Worm (Caenorhabditis elegans) whole organism, late embryonic: ENCODE measurements around the gene eat-20.

Source experiments
- C38D4.7 ChIP-seq: fragments of 200-800 bp; sonication (Bioruptor generic); optimal IDR thresholded peaks from 2 replicates; lab custom pipeline; 2018; ENCODE audit warnings: mild to moderate bottlenecking, missing genetic modification characterization, moderate library complexity, missing compliant biosample characterization
- ama-1 ChIP-seq: fragments of 150-350 bp; optimal IDR thresholded peaks from 2 replicates; lab custom pipeline; 2014
- ceh-22 ChIP-seq: sonication (generic microtip); optimal IDR thresholded peaks from 2 replicates; lab custom pipeline; 2017; ENCODE audit warnings: missing biosample characterization, missing genetic modification characterization
- ets-4 ChIP-seq: sonication (generic microtip); optimal IDR thresholded peaks from 2 replicates; lab custom pipeline; 2016; ENCODE audit warnings: missing genetic modification characterization, missing compliant biosample characterization
- hlh-30 ChIP-seq: sonication (generic microtip); optimal IDR thresholded peaks from 2 replicates; lab custom pipeline; 2017; ENCODE audit warnings: antibody characterized with exemption, missing genetic modification characterization, missing compliant biosample characterization; ENCODE audit not compliant: insufficient read depth
- pag-3 ChIP-seq: sonication (generic microtip); optimal IDR thresholded peaks from 2 replicates; lab custom pipeline; 2016; ENCODE audit warnings: missing compliant biosample characterization, missing genetic modification characterization, borderline replicate concordance
- pha-4 ChIP-seq: fragments of 150-350 bp; optimal IDR thresholded peaks from 2 replicates; lab custom pipeline; 2018; ENCODE audit warnings: missing biosample characterization, missing genetic modification reagents, missing genetic modification characterization
- rnt-1 ChIP-seq: sonication (generic microtip); optimal IDR thresholded peaks from 2 replicates; lab custom pipeline; 2016; ENCODE audit warnings: missing genetic modification characterization, missing compliant biosample characterization
- sdc-2 ChIP-seq: sonication (generic microtip); optimal IDR thresholded peaks from 2 replicates; lab custom pipeline; 2016; ENCODE audit warnings: missing genotype, missing genetic modification characterization, missing compliant biosample characterization
- sox-4 ChIP-seq: sonication (generic microtip); optimal IDR thresholded peaks from 2 replicates; lab custom pipeline; 2017; ENCODE audit warnings: mild to moderate bottlenecking, missing genetic modification characterization, inconsistent platforms, missing compliant biosample characterization
- tbx-2 ChIP-seq: sonication (generic microtip); optimal IDR thresholded peaks from 2 replicates; lab custom pipeline; 2016; ENCODE audit warnings: missing genetic modification characterization, missing compliant biosample characterization
- unc-42 ChIP-seq: sonication (generic microtip); optimal IDR thresholded peaks from 2 replicates; lab custom pipeline; 2016; ENCODE audit warnings: missing genotype, missing genetic modification characterization, missing compliant biosample characterization
- unc-86 ChIP-seq: sonication (generic microtip); optimal IDR thresholded peaks from 2 replicates; lab custom pipeline; 2016; ENCODE audit warnings: missing genetic modification characterization, missing compliant biosample characterization

ce11 chrX:15536017-15536416 is 26.2 kb downstream of the eat-20 start:
- TF ChIP-seq pag-3 (tag; lab: Kevin White, UChicago) (no peak), tbx-2 (tag; lab: Kevin White, UChicago) (no peak), sox-4 (tag; lab: Kevin White, UChicago) (no peak), hlh-30 (tag; lab: Kevin White, UChicago) (no peak), ama-1 (no peak), pha-4 (tag; lab: Kevin White, UChicago) (no peak), unc-86 (no peak), ets-4 (tag; lab: Kevin White, UChicago) (no peak), rnt-1 (tag; lab: Kevin White, UChicago) (no peak), sdc-2 (tag; lab: Kevin White, UChicago) (no peak), C38D4.7 (GFP tag; lab: Kevin White, UChicago) (no peak), ceh-22 (no peak), unc-42 (tag; lab: Kevin White, UChicago) (no peak)
